Worm (Caenorhabditis elegans) whole organism, L4/young adult: Measurements from ENCODE around the gene sdz-4.

Source experiments
- W03F9.2 ChIP-seq: fragments of 150-350 bp; optimal IDR thresholded peaks from 2 replicates; lab custom pipeline; 2014; ENCODE audit warnings: missing biosample characterization, missing genetic modification characterization
- dao-5 ChIP-seq: sonication (generic microtip); optimal IDR thresholded peaks from 2 replicates; lab custom pipeline; 2016; ENCODE audit warnings: missing genotype, missing genetic modification characterization, moderate library complexity, missing compliant biosample characterization
- him-1 ChIP-seq: sonication (generic microtip); optimal IDR thresholded peaks from 2 replicates; lab custom pipeline; 2016; ENCODE audit warnings: missing genotype, missing genetic modification reagents, missing genetic modification characterization, missing compliant biosample characterization

- no peak for TF ChIP-seq him-1 (tag; lab: Kevin White, UChicago)
- no peak for TF ChIP-seq dao-5 (tag; lab: Kevin White, UChicago)
- no peak for TF ChIP-seq W03F9.2 (tag; lab: Kevin White, UChicago)
Measured at ce11 chrII:917324-917723, 41.4 kb upstream of the sdz-4 start, which contains the start of gene fbxc-30.
